Worm (Caenorhabditis elegans) whole organism, L2 larva: ENCODE data around the gene egl-3.

Source experiments
- crh-2 ChIP-seq: sonication (generic microtip); optimal IDR thresholded peaks from 2 replicates; lab custom pipeline; 2017; ENCODE audit warnings: missing biosample characterization, missing genetic modification characterization
- nhr-11 ChIP-seq: fragments of 150-350 bp; optimal IDR thresholded peaks from 2 replicates; lab custom pipeline; 2014; ENCODE audit warnings: missing biosample characterization, missing genetic modification characterization

ce11 chrV:10153076-10153475, 20.5 kb downstream of the egl-3 start:
- TF ChIP-seq crh-2 (tag; lab: Kevin White, UChicago) (no peak), nhr-11 (tag; lab: Kevin White, UChicago) (no peak)
